Fruit fly (Drosophila melanogaster) whole organism, embryonic: ENCODE results near the gene CG13360.

Source experiments
- Antp ChIP-seq: fragments of 200-800 bp; sonication (Bioruptor generic); optimal IDR thresholded peaks from 3 replicates; lab custom pipeline; 2016; ENCODE audit warnings: missing biosample characterization, missing genetic modification characterization
- CG10366 ChIP-seq: fragments of 200-800 bp; sonication (Bioruptor generic); IDR thresholded peaks from 2 replicates; pipeline ENCODE4 v1.3.6; 2022; ENCODE audit warnings: missing biosample characterization, missing genetic modification characterization
- CG11093 ChIP-seq: fragments of 200-800 bp; sonication (Bioruptor generic); IDR thresholded peaks from 3 replicates; pipeline ENCODE4 v1.3.6; 2022; ENCODE audit warnings: missing biosample characterization, missing genetic modification characterization
- CG11696 ChIP-seq: fragments of 200-800 bp; sonication (Bioruptor generic); IDR thresholded peaks from 2 replicates; pipeline ENCODE4 v1.3.6; 2022; ENCODE audit warnings: missing biosample characterization, missing genetic modification characterization
- CG12071 ChIP-seq: fragments of 200-800 bp; sonication (Bioruptor generic); optimal IDR thresholded peaks from 3 replicates; lab custom pipeline; 2018; ENCODE audit warnings: missing biosample characterization, mild to moderate bottlenecking, missing genetic modification characterization
- CG12942 ChIP-seq: fragments of 200-800 bp; sonication (Bioruptor generic); optimal IDR thresholded peaks from 3 replicates; lab custom pipeline; 2016; ENCODE audit warnings: missing biosample characterization, missing genetic modification characterization
- CG13123 ChIP-seq: fragments of 200-800 bp; sonication (Bioruptor generic); optimal IDR thresholded peaks from 2 replicates; lab custom pipeline; 2016; ENCODE audit warnings: missing biosample characterization, missing genetic modification characterization
- CG14965 ChIP-seq: fragments of 200-800 bp; sonication (Bioruptor generic); optimal IDR thresholded peaks from 2 replicates; lab custom pipeline; 2016; ENCODE audit warnings: missing biosample characterization, missing genetic modification characterization, borderline replicate concordance
- CG16779 ChIP-seq: fragments of 200-800 bp; sonication (Bioruptor generic); IDR thresholded peaks from 2 replicates; pipeline ENCODE4 v1.3.6; 2022; ENCODE audit warnings: missing biosample characterization, missing genetic modification characterization
- CG17328 ChIP-seq: fragments of 200-800 bp; sonication (Bioruptor generic); IDR thresholded peaks from 2 replicates; pipeline ENCODE4 v1.3.6; 2022; ENCODE audit warnings: missing biosample characterization, missing genetic modification characterization
- CG17829 ChIP-seq: fragments of 200-800 bp; optimal IDR thresholded peaks from 2 replicates; lab custom pipeline; 2019; ENCODE audit warnings: missing biosample characterization, mild to moderate bottlenecking, missing genetic modification characterization, moderate library complexity
- CG18476 ChIP-seq: fragments of 200-800 bp; sonication (Bioruptor generic); optimal IDR thresholded peaks from 2 replicates; lab custom pipeline; 2016; ENCODE audit warnings: missing biosample characterization, mild to moderate bottlenecking, missing genetic modification characterization
- CG3163 ChIP-seq: fragments of 200-800 bp; sonication (Bioruptor generic); optimal IDR thresholded peaks from 3 replicates; lab custom pipeline; 2016; ENCODE audit warnings: missing biosample characterization, missing genetic modification characterization
- CG33213 ChIP-seq: fragments of 200-800 bp; sonication (Bioruptor generic); optimal IDR thresholded peaks from 3 replicates; lab custom pipeline; 2016; ENCODE audit warnings: missing biosample characterization, missing genetic modification characterization
- CG3407 ChIP-seq: fragments of 200-800 bp; sonication (Bioruptor generic); optimal IDR thresholded peaks from 2 replicates; lab custom pipeline; 2018; ENCODE audit warnings: missing biosample characterization, mild to moderate bottlenecking, missing genetic modification characterization
- CG3847 ChIP-seq: fragments of 200-800 bp; sonication (Bioruptor generic); IDR thresholded peaks from 2 replicates; pipeline ENCODE4 v1.3.6; 2022; ENCODE audit warnings: missing biosample characterization, missing genetic modification characterization
- CG6765 ChIP-seq: fragments of 200-800 bp; sonication (Bioruptor generic); optimal IDR thresholded peaks from 3 replicates; lab custom pipeline; 2017; ENCODE audit warnings: missing biosample characterization, mild to moderate bottlenecking, missing genetic modification characterization
- CG8924 ChIP-seq: fragments of 200-800 bp; optimal IDR thresholded peaks from 3 replicates; lab custom pipeline; 2019; ENCODE audit warnings: missing biosample characterization, mild to moderate bottlenecking, missing genetic modification characterization, moderate library complexity
- Chrac-16 ChIP-seq: fragments of 200-800 bp; sonication (Bioruptor generic); optimal IDR thresholded peaks from 3 replicates; lab custom pipeline; 2016; ENCODE audit warnings: missing biosample characterization, missing genetic modification characterization
- Dad ChIP-seq: fragments of 200-800 bp; sonication (Bioruptor generic); optimal IDR thresholded peaks from 3 replicates; lab custom pipeline; 2016; ENCODE audit warnings: missing biosample characterization, missing genetic modification characterization
- Dll ChIP-seq: fragments of 200-800 bp; sonication (Bioruptor generic); IDR thresholded peaks from 4 replicates; pipeline ENCODE4 v1.3.6; 2022; ENCODE audit warnings: missing biosample characterization, missing genetic modification characterization; ENCODE audit not compliant: partially characterized antibody
- Gsc ChIP-seq: fragments of 200-800 bp; sonication (Bioruptor generic); IDR thresholded peaks from 2 replicates; pipeline ENCODE4 v1.3.6; 2022; ENCODE audit warnings: missing biosample characterization, missing genetic modification characterization
- HLH54F ChIP-seq: fragments of 200-800 bp; sonication (Bioruptor generic); optimal IDR thresholded peaks from 3 replicates; lab custom pipeline; 2016; ENCODE audit warnings: missing biosample characterization, missing genetic modification characterization
- Hsf ChIP-seq: fragments of 200-800 bp; sonication (Bioruptor generic); optimal IDR thresholded peaks from 3 replicates; lab custom pipeline; 2016; ENCODE audit warnings: missing biosample characterization, missing genetic modification characterization
- Kr ChIP-seq: fragments of 200-800 bp; sonication (Bioruptor generic); optimal IDR thresholded peaks from 2 replicates; lab custom pipeline; 2017; ENCODE audit warnings: missing biosample characterization, mild to moderate bottlenecking, missing genetic modification characterization
- PHDP ChIP-seq: fragments of 200-800 bp; sonication (Bioruptor generic); optimal IDR thresholded peaks from 3 replicates; lab custom pipeline; 2018; ENCODE audit warnings: missing biosample characterization, mild to moderate bottlenecking, missing genetic modification characterization, moderate library complexity
- Spps ChIP-seq: fragments of 200-800 bp; sonication (Bioruptor generic); optimal IDR thresholded peaks from 2 replicates; lab custom pipeline; 2018; ENCODE audit warnings: missing biosample characterization, mild to moderate bottlenecking, missing genetic modification characterization
- Sry-δ ChIP-seq: fragments of 200-800 bp; sonication (Bioruptor generic); optimal IDR thresholded peaks from 2 replicates; lab custom pipeline; 2016; ENCODE audit warnings: missing biosample characterization, missing genetic modification characterization
- Vsx1 ChIP-seq: fragments of 200-800 bp; sonication (Bioruptor generic); optimal IDR thresholded peaks from 2 replicates; lab custom pipeline; 2017; ENCODE audit warnings: missing biosample characterization, mild to moderate bottlenecking, missing genetic modification characterization, missing genetic modification reagents
- amos ChIP-seq: fragments of 200-800 bp; sonication (Bioruptor generic); IDR thresholded peaks from 2 replicates; pipeline ENCODE4 v1.3.6; 2022; ENCODE audit warnings: missing biosample characterization, missing genetic modification characterization; ENCODE audit not compliant: partially characterized antibody
- bsh ChIP-seq, 2 experiments: fragments of 200-800 bp; sonication (Bioruptor generic); optimal IDR thresholded peaks; 2 replicates each; lab custom pipeline; 2017 to 2018; ENCODE audit warnings: mild to moderate bottlenecking in 2 of 2, missing biosample characterization in 2 of 2, missing genetic modification characterization in 2 of 2, moderate library complexity in 1 of 2
- cato ChIP-seq: fragments of 200-800 bp; sonication (Bioruptor generic); optimal IDR thresholded peaks from 2 replicates; lab custom pipeline; 2016; ENCODE audit warnings: missing biosample characterization, missing genetic modification characterization, borderline replicate concordance
- corto ChIP-seq: fragments of 200-800 bp; sonication (Bioruptor generic); optimal IDR thresholded peaks from 2 replicates; lab custom pipeline; 2016; ENCODE audit warnings: missing biosample characterization, mild to moderate bottlenecking, missing genetic modification characterization, moderate library complexity
- crol ChIP-seq: fragments of 200-800 bp; sonication (Bioruptor generic); IDR thresholded peaks from 2 replicates; pipeline ENCODE4 v1.3.6; 2022; ENCODE audit warnings: missing biosample characterization, missing genetic modification characterization
- dm ChIP-seq: fragments of 200-800 bp; sonication (Bioruptor generic); optimal IDR thresholded peaks from 3 replicates; lab custom pipeline; 2016; ENCODE audit warnings: missing biosample characterization, missing genetic modification characterization
- eyg ChIP-seq: fragments of 200-800 bp; sonication (Bioruptor generic); optimal IDR thresholded peaks from 3 replicates; lab custom pipeline; 2016; ENCODE audit warnings: missing biosample characterization, missing genetic modification characterization
- fru ChIP-seq: fragments of >200 bp; optimal IDR thresholded peaks from 2 replicates; lab custom pipeline; 2017
- her ChIP-seq: fragments of 200-800 bp; sonication (Bioruptor generic); optimal IDR thresholded peaks from 2 replicates; lab custom pipeline; 2016; ENCODE audit warnings: missing biosample characterization, missing genetic modification characterization
- hkb ChIP-seq, 2 experiments: fragments of 200-800 bp in 1 of 2; fragments of >200 bp in 1 of 2; sonication (Bioruptor generic) in 1 of 2; IDR thresholded peaks in 1 of 2; optimal IDR thresholded peaks in 1 of 2; 2 replicates each; pipeline versions ENCODE4 v1.3.6 to Lab custom; 2017 to 2022; ENCODE audit warnings: missing biosample characterization in 1 of 2, missing genetic modification characterization in 1 of 2
- lab ChIP-seq: fragments of 200-800 bp; sonication (Bioruptor generic); optimal IDR thresholded peaks from 3 replicates; lab custom pipeline; 2017; ENCODE audit warnings: missing biosample characterization, missing genetic modification characterization, mild to moderate bottlenecking, moderate library complexity, missing genetic modification reagents
- lov ChIP-seq, 2 experiments: fragments of 200-800 bp in 1 of 2; fragments of >200 bp in 1 of 2; sonication (Bioruptor generic) in 1 of 2; IDR thresholded peaks in 1 of 2; optimal IDR thresholded peaks in 1 of 2; 2 replicates in 1 of 2; 3 replicates in 1 of 2; pipeline versions ENCODE4 v1.3.6 to Lab custom; 2017 to 2022; ENCODE audit warnings: missing biosample characterization in 1 of 2, missing genetic modification characterization in 1 of 2
- nom ChIP-seq: fragments of 200-800 bp; sonication (Bioruptor generic); optimal IDR thresholded peaks from 2 replicates; lab custom pipeline; 2017; ENCODE audit warnings: missing biosample characterization, missing genetic modification characterization, mild to moderate bottlenecking, moderate library complexity, missing genetic modification reagents
- pnt ChIP-seq: fragments of 200-800 bp; sonication (Bioruptor generic); optimal IDR thresholded peaks from 3 replicates; lab custom pipeline; 2016; ENCODE audit warnings: missing biosample characterization, missing genetic modification characterization
- pros ChIP-seq: fragments of 200-800 bp; sonication (Bioruptor generic); optimal IDR thresholded peaks from 3 replicates; lab custom pipeline; 2019; ENCODE audit warnings: missing biosample characterization, mild to moderate bottlenecking, missing genetic modification characterization, moderate library complexity
- ranshi ChIP-seq: fragments of 200-800 bp; sonication (Bioruptor generic); IDR thresholded peaks from 2 replicates; pipeline ENCODE4 v1.3.6; 2022; ENCODE audit warnings: missing biosample characterization, missing genetic modification characterization
- sug ChIP-seq: fragments of 200-800 bp; optimal IDR thresholded peaks from 2 replicates; lab custom pipeline; 2019; ENCODE audit warnings: missing biosample characterization, mild to moderate bottlenecking, missing genetic modification characterization, moderate library complexity
- wdn ChIP-seq: fragments of 200-800 bp; sonication (Bioruptor generic); IDR thresholded peaks from 2 replicates; pipeline ENCODE4 v1.3.6; 2022; ENCODE audit warnings: missing biosample characterization, missing genetic modification characterization
- zf30C ChIP-seq: fragments of 200-800 bp; sonication (Bioruptor generic); optimal IDR thresholded peaks from 3 replicates; lab custom pipeline; 2018; ENCODE audit warnings: missing biosample characterization, mild to moderate bottlenecking, missing genetic modification characterization

The CG13360 gene

dm6 chrX:755642-756332 is 34.1 kb downstream of the CG13360 start (continued):
- TF ChIP-seq CG33213 (GFP tag; lab: Kevin White, UChicago) (peak; percentile 83), Dad (peak; percentile 81), cato (GFP tag; lab: Kevin White, UChicago) (no peak), Hsf (peak; percentile 87), CG17328 (GFP tag; lab: Robert Waterston, UW) (peak; percentile 76), her (GFP tag; lab: Kevin White, UChicago) (peak; percentile 89), CG17829 (tag; lab: Kevin White, UChicago) (peak; percentile 73), hkb (optimal IDR thresholded peaks at IDR 0.05; lab: Kevin White, UChicago) (no peak), hkb (GFP tag; IDR thresholded peaks at IDR 0.05; lab: Robert Waterston, UW) (peak; percentile 87), CG3407 (peak; percentile 56), CG16779 (GFP tag; lab: Robert Waterston, UW) (peak; percentile 68), lab (GFP tag; lab: Kevin White, UChicago) (peak; percentile 96), bsh (GFP tag; optimal IDR thresholded peaks at IDR 0.05; lab: Kevin White, UChicago) (peak; percentile 76 to 77), amos (GFP tag; lab: Robert Waterston, UW) (no peak; the same call in 1 of the 2 replicates), CG13123 (peak; percentile 50), dm (GFP tag; lab: Kevin White, UChicago) (peak; percentile 73), CG10366 (GFP tag; lab: Robert Waterston, UW) (peak; percentile 86), CG6765 (GFP tag; lab: Kevin White, UChicago) (peak; percentile 30), Chrac-16 (GFP tag; lab: Kevin White, UChicago) (peak; percentile 72), Vsx1 (GFP tag; lab: Kevin White, UChicago) (peak; percentile 58), eyg (GFP tag; lab: Kevin White, UChicago) (peak; percentile 87), CG12942 (GFP tag; lab: Kevin White, UChicago) (peak; percentile 71), zf30C (GFP tag; lab: Kevin White, UChicago) (peak; percentile 78), CG3847 (GFP tag; lab: Robert Waterston, UW) (peak; percentile 89), CG3163 (GFP tag; lab: Kevin White, UChicago) (peak; percentile 51), corto (GFP tag; lab: Kevin White, UChicago) (peak; percentile 81), crol (GFP tag; lab: Robert Waterston, UW) (no peak), ranshi (GFP tag; lab: Robert Waterston, UW) (peak; percentile 86), CG12071 (peak; percentile 76), wdn (GFP tag; lab: Robert Waterston, UW) (peak; percentile 90), PHDP (tag; lab: Kevin White, UChicago) (peak; percentile 87), Sry-δ (peak; percentile 52), nom (peak; percentile 79), HLH54F (GFP tag; lab: Kevin White, UChicago) (peak; percentile 91), CG11093 (GFP tag; lab: Robert Waterston, UW) (peak; percentile 50; the same call in 2 of the 3 replicates), pros (no peak), lov (optimal IDR thresholded peaks at IDR 0.05; lab: Kevin White, UChicago) (no peak), lov (GFP tag; IDR thresholded peaks at IDR 0.05; lab: Robert Waterston, UW) (no peak), CG14965 (GFP tag; lab: Kevin White, UChicago) (peak; percentile 46), fru (lab: Kevin White, UChicago) (no peak), sug (tag; lab: Kevin White, UChicago) (peak; percentile 68), Gsc (0 out of 2 replicates have a peak, but pooled peaks have one; percentile 16), pnt (GFP tag; lab: Kevin White, UChicago) (peak; percentile 78), CG11696 (peak; percentile 70), Kr (GFP tag; lab: Kevin White, UChicago) (no peak), Dll (GFP tag; lab: Robert Waterston, UW) (no peak), CG8924 (tag; lab: Kevin White, UChicago) (peak; percentile 81), CG18476 (GFP tag; lab: Kevin White, UChicago) (peak; percentile 74), Spps (tag; lab: Kevin White, UChicago) (no peak), Antp (GFP tag; lab: Kevin White, UChicago) (peak; percentile 85)
